Worm (Caenorhabditis elegans): ENCODE results near the gene kgb-1.
A peak's percentile ranks its signal among the peaks of the same experiment; 100 is the strongest.

kgb-1 gene

DNA sequence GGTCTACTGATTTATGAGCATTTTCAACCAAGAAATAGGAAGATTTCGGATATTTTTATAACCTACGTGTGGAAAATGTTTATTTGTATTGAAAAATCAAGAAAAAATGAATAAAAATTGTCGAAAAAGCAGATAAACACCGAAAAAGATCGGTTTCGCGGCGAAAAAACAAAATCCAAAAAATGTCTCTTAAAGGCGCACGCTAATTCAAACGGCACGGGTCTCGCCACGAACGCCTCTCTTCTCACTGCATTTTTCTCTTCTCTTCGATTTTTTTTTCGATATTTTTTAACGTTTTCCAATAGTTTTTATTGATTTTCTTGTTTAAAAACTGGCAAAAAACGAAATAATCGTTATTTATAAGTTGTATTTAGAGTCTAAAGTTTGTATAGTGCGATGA, 15.7 kb upstream of the kgb-1 start (continued):
- TF ChIP-seq ceh-63 (GFP tag; optimal IDR thresholded peaks at IDR 0.05) (no peak), nhr-19 (GFP tag; conservative IDR thresholded peaks at IDR 0.05) (no peak), efl-1 (optimal IDR thresholded peaks at IDR 0.05) (peak; percentile 62 to 67), efl-1 (GFP tag; optimal IDR thresholded peaks at IDR 0.05 in 1 of 2) (peak; percentile 70 to 88), hlh-17 (GFP tag; optimal IDR thresholded peaks at IDR 0.05; ENCODE audit: borderline replicate concordance) (no peak), C16A3.4 (tag; optimal IDR thresholded peaks at IDR 0.05) (peak; percentile 53), pax-3 (tag; optimal IDR thresholded peaks at IDR 0.05) (no peak), fkh-10 (GFP tag; optimal IDR thresholded peaks at IDR 0.05) (no peak), ama-1 (optimal IDR thresholded peaks at IDR 0.05) (no peak), ets-5 (GFP tag; IDR thresholded peaks at IDR 0.05) (no peak), dsc-1 (tag; optimal IDR thresholded peaks at IDR 0.05) (no peak), ztf-11 (tag; optimal IDR thresholded peaks at IDR 0.05) (no peak), Y116A8C.19 (tag; optimal IDR thresholded peaks at IDR 0.05; ENCODE audit: borderline replicate concordance) (no peak), lin-14 (GFP tag; optimal IDR thresholded peaks at IDR 0.05) (no peak), nhr-47 (tag; optimal IDR thresholded peaks at IDR 0.05) (peak; percentile 28), rnt-1 (tag; optimal IDR thresholded peaks at IDR 0.05) (peak; percentile 10), nhr-28 (tag; optimal IDR thresholded peaks at IDR 0.05) (no peak), tlp-1 (tag; optimal IDR thresholded peaks at IDR 0.05) (no peak), nhr-11 (tag; optimal IDR thresholded peaks at IDR 0.05) (no peak), C34B4.2 (tag; optimal IDR thresholded peaks at IDR 0.05) (no peak), lsy-2 (tag; optimal IDR thresholded peaks at IDR 0.05) (peak; percentile 51 to 82), fkh-4 (tag; optimal IDR thresholded peaks at IDR 0.05; ENCODE audit: borderline replicate concordance) (no peak), lin-35 (GFP tag; optimal IDR thresholded peaks at IDR 0.05) (peak; percentile 71 to 77), unc-30 (tag; optimal IDR thresholded peaks at IDR 0.05) (no peak), jun-1 (tag; optimal IDR thresholded peaks at IDR 0.05) (no peak), nhr-71 (tag; optimal IDR thresholded peaks at IDR 0.05) (peak; percentile 28), skn-1 (tag; optimal IDR thresholded peaks at IDR 0.05) (peak; percentile 35), pag-3 (tag; optimal IDR thresholded peaks at IDR 0.05; ENCODE audit: borderline replicate concordance, insufficient read depth) (no peak), nhr-76 (tag; optimal IDR thresholded peaks at IDR 0.05) (no peak), unc-62 (GFP tag; optimal IDR thresholded peaks at IDR 0.05) (no peak), unc-130 (tag; optimal IDR thresholded peaks at IDR 0.05) (no peak), sox-4 (tag; optimal IDR thresholded peaks at IDR 0.05) (no peak), egl-27 (tag; optimal IDR thresholded peaks at IDR 0.05) (no peak), egl-13 (tag; optimal IDR thresholded peaks at IDR 0.05) (no peak)

DNA sequence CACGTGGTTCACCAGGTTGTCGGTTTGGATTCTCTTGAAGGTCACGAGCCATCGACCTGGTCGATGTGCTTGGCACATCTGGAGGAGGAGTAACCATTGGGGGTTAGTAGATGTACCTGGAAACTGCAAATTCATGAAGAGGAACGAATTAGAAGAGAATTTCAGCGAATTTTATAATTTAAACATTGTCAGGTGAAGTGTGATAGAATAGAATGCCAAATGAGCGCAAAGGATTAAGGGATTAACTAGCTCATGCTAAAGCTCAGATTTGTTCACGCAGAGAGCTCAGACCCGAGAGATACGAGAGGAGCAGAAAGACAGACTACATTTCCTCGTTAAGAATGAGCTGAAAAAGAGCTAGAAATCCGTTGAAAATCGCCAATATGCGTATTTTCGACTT, 15.2 kb upstream of the kgb-1 start, which contains the start of gene daf-18:
Gene daf-18 (minus strand): TSS at position 126 of the 400 bp plus-strand sequence.
- no peak for TF ChIP-seq pqm-1 (tag; optimal IDR thresholded peaks at IDR 0.05)
- no peak for TF ChIP-seq ceh-90 (tag; optimal IDR thresholded peaks at IDR 0.05)
- TF ChIP-seq dsc-1 (tag; optimal IDR thresholded peaks at IDR 0.05), result peak; percentile 55
- TF ChIP-seq nhr-85 (tag), result no peak
- TF ChIP-seq fkh-8 (tag; optimal IDR thresholded peaks at IDR 0.05), result peak; percentile 64
- no peak for TF ChIP-seq sup-37 (GFP tag; optimal IDR thresholded peaks at IDR 0.05)

- TF ChIP-seq mab-9 (GFP tag; IDR thresholded peaks at IDR 0.05) (no peak), aha-1 (tag; optimal IDR thresholded peaks at IDR 0.05) (no peak), hlh-17 (GFP tag; optimal IDR thresholded peaks at IDR 0.05; ENCODE audit: borderline replicate concordance) (no peak), lsy-2 (tag; optimal IDR thresholded peaks at IDR 0.05) (no peak), unc-86 (tag; optimal IDR thresholded peaks at IDR 0.05) (no peak), dsc-1 (tag; optimal IDR thresholded peaks at IDR 0.05) (no peak), egl-27 (tag; optimal IDR thresholded peaks at IDR 0.05) (no peak), dpl-1 (GFP tag; optimal IDR thresholded peaks at IDR 0.05) (no peak), lin-35 (GFP tag; optimal IDR thresholded peaks at IDR 0.05) (no peak), F16B12.6 (tag; optimal IDR thresholded peaks at IDR 0.05) (no peak), unc-62 (GFP tag; optimal IDR thresholded peaks at IDR 0.05) (no peak), rnt-1 (tag; optimal IDR thresholded peaks at IDR 0.05) (no peak), unc-30 (tag; optimal IDR thresholded peaks at IDR 0.05) (no peak), elt-3 (tag; optimal IDR thresholded peaks at IDR 0.05) (no peak), lin-15B (tag; optimal IDR thresholded peaks at IDR 0.05) (no peak), fkh-4 (tag; optimal IDR thresholded peaks at IDR 0.05; ENCODE audit: borderline replicate concordance) (no peak)
Measured at ce11 chrIV:422112-422511, 12.3 kb upstream of the kgb-1 start.
